Worm (Caenorhabditis elegans) whole organism, L4 larva: Measurements from ENCODE around the gene aakb-2.

Source experiments
- D1046.2 ChIP-seq: fragments of 200-800 bp; sonication (Bioruptor generic); IDR thresholded peaks from 2 replicates; pipeline ENCODE4 v1.3.6; 2022; ENCODE audit warnings: missing genetic modification characterization, missing compliant biosample characterization
- F10B5.3 ChIP-seq: sonication (generic microtip); optimal IDR thresholded peaks from 2 replicates; lab custom pipeline; 2016; ENCODE audit warnings: mild to moderate bottlenecking, missing genetic modification characterization, missing compliant biosample characterization
- F44E2.7 ChIP-seq: fragments of 200-800 bp; sonication (Bioruptor generic); IDR thresholded peaks from 2 replicates; pipeline ENCODE4 v2.1.2; 2022; ENCODE audit warnings: missing genetic modification characterization, missing compliant biosample characterization
- Y105C5A.15 ChIP-seq: fragments of 200-800 bp; sonication (Bioruptor generic); IDR thresholded peaks from 2 replicates; pipeline ENCODE4 v1.3.6; 2022; ENCODE audit warnings: missing genetic modification characterization, missing compliant biosample characterization
- Y5F2A.4 ChIP-seq: fragments of 200-800 bp; sonication (Bioruptor generic); optimal IDR thresholded peaks from 2 replicates; lab custom pipeline; 2018; ENCODE audit warnings: mild to moderate bottlenecking, missing genetic modification characterization, missing compliant biosample characterization
- ZK337.2 ChIP-seq: fragments of 200-800 bp; sonication (Bioruptor generic); IDR thresholded peaks from 2 replicates; pipeline ENCODE4 v1.3.6; 2022; ENCODE audit warnings: missing genetic modification reagents, missing genetic modification characterization, missing compliant biosample characterization
- aly-2 ChIP-seq: sonication (generic microtip); optimal IDR thresholded peaks from 2 replicates; lab custom pipeline; 2018; ENCODE audit warnings: missing biosample characterization, missing genetic modification characterization
- ceh-20 ChIP-seq: fragments of 200-800 bp; sonication (Bioruptor generic); IDR thresholded peaks from 2 replicates; pipeline ENCODE4 v1.3.6; 2022; ENCODE audit warnings: missing genetic modification reagents, missing genetic modification characterization, missing compliant biosample characterization
- ceh-44 ChIP-seq: fragments of 200-800 bp; sonication (Bioruptor generic); IDR thresholded peaks from 2 replicates; pipeline ENCODE4 v1.3.6; 2022; ENCODE audit warnings: missing genetic modification reagents, missing genetic modification characterization, missing compliant biosample characterization
- ces-1 ChIP-seq: fragments of 150-350 bp; sonication (generic microtip); optimal IDR thresholded peaks from 4 replicates; lab custom pipeline; 2014; ENCODE audit warnings: missing biosample characterization, missing genetic modification reagents, missing genetic modification characterization
- cey-2 ChIP-seq: sonication (generic microtip); optimal IDR thresholded peaks from 3 replicates; lab custom pipeline; 2017; ENCODE audit warnings: missing genetic modification characterization, mild to moderate bottlenecking, missing compliant biosample characterization, antibody characterized with exemption, borderline replicate concordance; ENCODE audit not compliant: insufficient read depth
- ctbp-1 ChIP-seq: fragments of 200-800 bp; sonication (Bioruptor generic); IDR thresholded peaks from 2 replicates; pipeline ENCODE4 v1.3.6; 2022; ENCODE audit warnings: missing genetic modification reagents, missing genetic modification characterization, missing compliant biosample characterization
- daf-16 ChIP-seq, 3 experiments: sonication (generic microtip); optimal IDR thresholded peaks; 2 replicates each; lab custom pipeline; 2016 to 2017; ENCODE audit warnings: missing genetic modification characterization in 3 of 3, missing genetic modification reagents in 3 of 3, mild to moderate bottlenecking in 2 of 3, missing compliant biosample characterization in 2 of 3, missing biosample characterization in 1 of 3, moderate library complexity in 1 of 3
- daf-19 ChIP-seq: fragments of 200-800 bp; sonication (Bioruptor generic); conservative IDR thresholded peaks from 2 replicates; pipeline ENCODE4 v1.3.6; 2022; ENCODE audit warnings: missing genetic modification characterization, missing compliant biosample characterization
- daf-8 ChIP-seq: fragments of 200-800 bp; sonication (Bioruptor generic); IDR thresholded peaks from 2 replicates; pipeline ENCODE4 v1.3.6; 2022; ENCODE audit warnings: missing genetic modification characterization, missing compliant biosample characterization
- dmd-9 ChIP-seq: fragments of 200-800 bp; sonication (Bioruptor generic); IDR thresholded peaks from 2 replicates; pipeline ENCODE4 v1.3.6; 2022; ENCODE audit warnings: missing genetic modification reagents, missing genetic modification characterization, missing compliant biosample characterization
- dpl-1 ChIP-seq: fragments of 150-350 bp; optimal IDR thresholded peaks from 2 replicates; lab custom pipeline; 2014; ENCODE audit warnings: missing biosample characterization, missing genetic modification reagents, missing genetic modification characterization
- duxl-1 ChIP-seq: sonication (generic microtip); optimal IDR thresholded peaks from 2 replicates; lab custom pipeline; 2016; ENCODE audit warnings: mild to moderate bottlenecking, missing genetic modification characterization, moderate library complexity, missing compliant biosample characterization; ENCODE audit not compliant: poor library complexity
- dve-1 ChIP-seq: sonication (generic microtip); optimal IDR thresholded peaks from 2 replicates; lab custom pipeline; 2017; ENCODE audit warnings: antibody characterized with exemption, mild to moderate bottlenecking, missing genetic modification characterization, missing compliant biosample characterization; ENCODE audit not compliant: insufficient read depth
- fkh-10 ChIP-seq: fragments of 150-350 bp; optimal IDR thresholded peaks from 2 replicates; lab custom pipeline; 2014; ENCODE audit warnings: missing biosample characterization, missing genetic modification reagents, missing genetic modification characterization
- fos-1 ChIP-seq: fragments of 150-350 bp; optimal IDR thresholded peaks from 2 replicates; lab custom pipeline; 2014; ENCODE audit warnings: missing biosample characterization, missing genetic modification characterization
- hif-1 ChIP-seq, 2 experiments: sonication (generic microtip); optimal IDR thresholded peaks; 2 replicates each; lab custom pipeline; 2016 to 2017; ENCODE audit warnings: missing compliant biosample characterization in 2 of 2, missing genetic modification characterization in 2 of 2, missing genetic modification reagents in 2 of 2, missing genotype in 2 of 2, mild to moderate bottlenecking in 1 of 2
- hlh-11 ChIP-seq: fragments of 200-800 bp; sonication (Bioruptor generic); optimal IDR thresholded peaks from 2 replicates; lab custom pipeline; 2018; ENCODE audit warnings: mild to moderate bottlenecking, missing genetic modification characterization, missing compliant biosample characterization
- hmg-1.1 ChIP-seq: fragments of 200-800 bp; sonication (Bioruptor generic); IDR thresholded peaks from 2 replicates; pipeline ENCODE4 v1.3.6; 2022; ENCODE audit warnings: missing genetic modification reagents, missing genetic modification characterization, missing compliant biosample characterization
- lim-7 ChIP-seq: fragments of 200-800 bp; sonication (Bioruptor generic); IDR thresholded peaks from 2 replicates; pipeline ENCODE4 v1.3.6; 2022; ENCODE audit warnings: missing genetic modification characterization, missing compliant biosample characterization
- lin-1 ChIP-seq: fragments of 200-800 bp; sonication (Bioruptor generic); IDR thresholded peaks from 2 replicates; pipeline ENCODE4 v1.3.6; 2022; ENCODE audit warnings: missing genetic modification reagents, missing genetic modification characterization, missing compliant biosample characterization
- lin-39 ChIP-seq: fragments of 150-350 bp; optimal IDR thresholded peaks from 2 replicates; lab custom pipeline; 2014; ENCODE audit warnings: missing biosample characterization, missing genetic modification reagents, missing genetic modification characterization
- lsy-2 ChIP-seq, 2 experiments: fragments of 150-350 bp in 1 of 2; sonication (generic microtip) in 1 of 2; optimal IDR thresholded peaks; 2 replicates each; lab custom pipeline; 2014 to 2017; ENCODE audit warnings: missing biosample characterization in 2 of 2, missing genetic modification characterization in 2 of 2
- madf-5 ChIP-seq, 2 experiments: fragments of 200-800 bp; sonication (Bioruptor generic); IDR thresholded peaks; 2 replicates each; pipeline ENCODE4 v1.3.6; 2022; ENCODE audit warnings: missing compliant biosample characterization in 2 of 2, missing genetic modification characterization in 2 of 2
- madf-9 ChIP-seq: fragments of 200-800 bp; sonication (Bioruptor generic); conservative IDR thresholded peaks from 2 replicates; pipeline ENCODE4 v1.3.6; 2022; ENCODE audit warnings: missing genetic modification reagents, missing genetic modification characterization, missing compliant biosample characterization
- mdl-1 ChIP-seq, 2 experiments: fragments of 150-350 bp in 1 of 2; sonication (generic microtip) in 1 of 2; optimal IDR thresholded peaks; 2 replicates each; lab custom pipeline; 2014 to 2017; ENCODE audit warnings: missing biosample characterization in 2 of 2, missing genetic modification characterization in 2 of 2
- mxl-2 ChIP-seq: fragments of 200-800 bp; sonication (Bioruptor generic); conservative IDR thresholded peaks from 2 replicates; pipeline ENCODE4 v1.3.6; 2022; ENCODE audit warnings: missing genetic modification reagents, missing genetic modification characterization, missing compliant biosample characterization
- nhr-10 ChIP-seq: fragments of 150-350 bp; optimal IDR thresholded peaks from 2 replicates; lab custom pipeline; 2014; ENCODE audit warnings: missing biosample characterization, missing genetic modification characterization
- nhr-111 ChIP-seq: fragments of 200-800 bp; sonication (Bioruptor generic); optimal IDR thresholded peaks from 2 replicates; lab custom pipeline; 2018; ENCODE audit warnings: mild to moderate bottlenecking, missing genetic modification characterization, missing compliant biosample characterization
- nhr-237 ChIP-seq: sonication (generic microtip); optimal IDR thresholded peaks from 2 replicates; lab custom pipeline; 2017; ENCODE audit warnings: missing biosample characterization, missing genetic modification characterization
- nhr-25 ChIP-seq: sonication (generic microtip); optimal IDR thresholded peaks from 2 replicates; lab custom pipeline; 2017; ENCODE audit warnings: missing genetic modification characterization, mild to moderate bottlenecking, missing compliant biosample characterization, antibody characterized with exemption, moderate library complexity, borderline replicate concordance; ENCODE audit not compliant: insufficient read depth
- nhr-41 ChIP-seq: fragments of 200-800 bp; sonication (Bioruptor generic); IDR thresholded peaks from 2 replicates; pipeline ENCODE4 v1.3.6; 2022; ENCODE audit warnings: missing genetic modification reagents, missing genetic modification characterization, missing compliant biosample characterization
- nhr-42 ChIP-seq: fragments of 200-800 bp; sonication (Bioruptor generic); IDR thresholded peaks from 2 replicates; pipeline ENCODE4 v1.3.6; 2022; ENCODE audit warnings: missing genetic modification characterization, missing compliant biosample characterization
- nhr-6 ChIP-seq: fragments of 150-350 bp; optimal IDR thresholded peaks from 2 replicates; lab custom pipeline; 2014; ENCODE audit warnings: missing biosample characterization, missing genetic modification characterization
- nhr-76 ChIP-seq: fragments of 150-350 bp; optimal IDR thresholded peaks from 2 replicates; lab custom pipeline; 2014; ENCODE audit warnings: missing biosample characterization, missing genetic modification characterization
- pha-4 ChIP-seq, 2 experiments: fragments of 150-350 bp in 1 of 2; fragments of 200-800 bp in 1 of 2; sonication (Bioruptor generic) in 1 of 2; IDR thresholded peaks in 1 of 2; optimal IDR thresholded peaks in 1 of 2; 2 replicates each; pipeline versions ENCODE4 v1.3.6 to Lab custom; 2014 to 2022; ENCODE audit warnings: missing genetic modification characterization in 2 of 2, missing genetic modification reagents in 2 of 2, missing biosample characterization in 1 of 2, missing compliant biosample characterization in 1 of 2
- rbr-2 ChIP-seq: sonication (generic microtip); optimal IDR thresholded peaks from 2 replicates; lab custom pipeline; 2016; ENCODE audit warnings: missing genotype, missing genetic modification characterization, missing compliant biosample characterization
- saeg-2 ChIP-seq: fragments of 200-800 bp; sonication (Bioruptor generic); IDR thresholded peaks from 2 replicates; pipeline ENCODE4 v1.3.6; 2022; ENCODE audit warnings: missing genetic modification reagents, missing genetic modification characterization, missing compliant biosample characterization
- sdz-12 ChIP-seq: fragments of 200-800 bp; sonication (Bioruptor generic); optimal IDR thresholded peaks from 2 replicates; lab custom pipeline; 2018; ENCODE audit warnings: mild to moderate bottlenecking, missing genetic modification characterization, missing compliant biosample characterization
- snpc-1.2 ChIP-seq: fragments of 200-800 bp; sonication (Bioruptor generic); IDR thresholded peaks from 2 replicates; pipeline ENCODE4 v1.3.6; 2022; ENCODE audit warnings: missing genetic modification reagents, missing genetic modification characterization, missing compliant biosample characterization
- unc-62 ChIP-seq, 3 experiments: fragments of 150-350 bp in 1 of 3; sonication (generic microtip); optimal IDR thresholded peaks in 2 of 3; peaks in 1 of 3; 1 replicate in 1 of 3; 2 replicates in 2 of 3; lab custom pipeline; 2014 to 2017; ENCODE audit warnings: missing biosample characterization in 3 of 3, missing genetic modification characterization in 3 of 3, missing genetic modification reagents in 3 of 3, missing genotype in 1 of 3
- zfp-2 ChIP-seq: sonication (generic microtip); optimal IDR thresholded peaks from 2 replicates; lab custom pipeline; 2016; ENCODE audit warnings: mild to moderate bottlenecking, missing genetic modification characterization, missing compliant biosample characterization
- zfp-3 ChIP-seq: fragments of 200-800 bp; sonication (Bioruptor generic); conservative IDR thresholded peaks from 2 replicates; pipeline ENCODE4 v1.3.6; 2022; ENCODE audit warnings: missing genetic modification reagents, missing genetic modification characterization, missing compliant biosample characterization
- zip-11 ChIP-seq: fragments of 200-800 bp; sonication (Bioruptor generic); IDR thresholded peaks from 2 replicates; pipeline ENCODE4 v1.3.6; 2022; ENCODE audit warnings: missing genetic modification characterization, missing compliant biosample characterization

aakb-2 gene

ce11 chrIII:11202992-11203391, 34.0 kb upstream of the aakb-2 start (continued):
- TF ChIP-seq madf-5 (GFP tag; IDR thresholded peaks at IDR 0.05; lab: Robert Waterston, UW) = no peak
- no peak for TF ChIP-seq snpc-1.2 (GFP tag; lab: Robert Waterston, UW)
- TF ChIP-seq ctbp-1 = peak; percentile 76
- TF ChIP-seq madf-9 (GFP tag; lab: Robert Waterston, UW) = no peak
- TF ChIP-seq F10B5.3 (tag; lab: Kevin White, UChicago) = no peak
- TF ChIP-seq nhr-237 (tag; lab: Kevin White, UChicago) = no peak
- TF ChIP-seq unc-62 (GFP tag; optimal IDR thresholded peaks at IDR 0.05 in 1 of 2; lab: Kevin White, UChicago) = peak in 1 of 2 experiments; percentile 99
- no peak for TF ChIP-seq unc-62 (tag; optimal IDR thresholded peaks at IDR 0.05; lab: Kevin White, UChicago)
- TF ChIP-seq nhr-10 = no peak
- TF ChIP-seq ZK337.2 (GFP tag; lab: Robert Waterston, UW) = no peak
- TF ChIP-seq hif-1 (tag; optimal IDR thresholded peaks at IDR 0.05; lab: Kevin White, UChicago) = peak in 1 of 2 experiments; percentile 34
- no peak for TF ChIP-seq fos-1 (tag; lab: Kevin White, UChicago)
- no peak for TF ChIP-seq zfp-3 (GFP tag; lab: Robert Waterston, UW)
- peak; percentile 45 for TF ChIP-seq fkh-10 (GFP tag; lab: Kevin White, UChicago)
- TF ChIP-seq ceh-20 (GFP tag; lab: Robert Waterston, UW) = peak; percentile 75
- no peak for TF ChIP-seq zfp-2 (tag; lab: Kevin White, UChicago)
- no peak for TF ChIP-seq ces-1 (GFP tag; lab: Kevin White, UChicago)
- TF ChIP-seq sdz-12 (GFP tag; lab: Kevin White, UChicago) = no peak
- no peak for TF ChIP-seq nhr-42 (GFP tag; lab: Robert Waterston, UW)
- no peak for TF ChIP-seq dpl-1 (GFP tag; lab: Kevin White, UChicago)
- no peak for TF ChIP-seq zip-11 (GFP tag; lab: Robert Waterston, UW)
- peak; percentile 36 for TF ChIP-seq rbr-2 (tag; lab: Kevin White, UChicago)
- no peak for TF ChIP-seq ceh-44 (GFP tag; lab: Robert Waterston, UW)
- TF ChIP-seq mxl-2 (GFP tag; lab: Robert Waterston, UW) = no peak
- peak; percentile 47; the same call in 1 of the 2 replicates for TF ChIP-seq pha-4 (GFP tag; IDR thresholded peaks at IDR 0.05; lab: Robert Waterston, UW)
- no peak for TF ChIP-seq pha-4 (tag; optimal IDR thresholded peaks at IDR 0.05; lab: Kevin White, UChicago)
- peak; percentile 22 to 62 for TF ChIP-seq lsy-2 (tag; optimal IDR thresholded peaks at IDR 0.05; lab: Kevin White, UChicago)
- no peak for TF ChIP-seq cey-2 (tag; lab: Kevin White, UChicago)
- no peak for TF ChIP-seq dve-1
- 0 out of 2 replicates have a peak, but pooled peaks have one; percentile 39 for TF ChIP-seq lim-7
- TF ChIP-seq F44E2.7 = no peak
- TF ChIP-seq nhr-76 (tag; lab: Kevin White, UChicago) = no peak
- no peak for TF ChIP-seq lin-1 (GFP tag; lab: Robert Waterston, UW)
- TF ChIP-seq saeg-2 (GFP tag; lab: Robert Waterston, UW) = no peak
- no peak for TF ChIP-seq aly-2 (tag; lab: Kevin White, UChicago)
- no peak for TF ChIP-seq nhr-25
- TF ChIP-seq nhr-41 (GFP tag; lab: Robert Waterston, UW) = no peak
- no peak for TF ChIP-seq Y5F2A.4 (GFP tag; lab: Kevin White, UChicago)
- peak; percentile 64 for TF ChIP-seq hlh-11 (tag; lab: Kevin White, UChicago)
- TF ChIP-seq daf-19 (GFP tag; lab: Robert Waterston, UW) = no peak
- TF ChIP-seq nhr-111 (GFP tag; lab: Kevin White, UChicago) = no peak
- TF ChIP-seq daf-8 (GFP tag; lab: Robert Waterston, UW) = no peak
- TF ChIP-seq duxl-1 (tag; lab: Kevin White, UChicago) = no peak
- TF ChIP-seq nhr-6 (tag; lab: Kevin White, UChicago) = no peak
- peak; percentile 80 for TF ChIP-seq hmg-1.1
- TF ChIP-seq daf-16 (GFP tag; optimal IDR thresholded peaks at IDR 0.05; lab: Kevin White, UChicago) = no peak
- TF ChIP-seq daf-16 (tag; optimal IDR thresholded peaks at IDR 0.05; lab: Kevin White, UChicago) = no peak
- TF ChIP-seq mdl-1 (tag; optimal IDR thresholded peaks at IDR 0.05; lab: Kevin White, UChicago) = peak in 1 of 2 experiments; percentile 41
- TF ChIP-seq Y105C5A.15 = no peak
- no peak for TF ChIP-seq lin-39 (tag; lab: Kevin White, UChicago)
- TF ChIP-seq dmd-9 (GFP tag; lab: Robert Waterston, UW) = no peak
- no peak for TF ChIP-seq D1046.2 (GFP tag; lab: Robert Waterston, UW)
